Worm (Caenorhabditis elegans) whole organism, early embryonic: ENCODE results near the gene D1053.4.

Experiments used
- B0310.2 ChIP-seq: sonication (generic microtip); optimal IDR thresholded peaks from 2 replicates; lab custom pipeline; 2016; ENCODE audit warnings: mild to moderate bottlenecking, missing genetic modification characterization, missing compliant biosample characterization
- F13C5.2 ChIP-seq: sonication (generic microtip); optimal IDR thresholded peaks from 2 replicates; lab custom pipeline; 2017; ENCODE audit warnings: mild to moderate bottlenecking, missing genetic modification characterization, inconsistent platforms, missing compliant biosample characterization
- aly-1 ChIP-seq: sonication (generic microtip); optimal IDR thresholded peaks from 2 replicates; lab custom pipeline; 2016; ENCODE audit warnings: missing genetic modification characterization, missing compliant biosample characterization
- ama-1 ChIP-seq: fragments of 150-350 bp; optimal IDR thresholded peaks from 2 replicates; lab custom pipeline; 2014
- ceh-13 ChIP-seq: fragments of 200-800 bp; sonication (Bioruptor generic); optimal IDR thresholded peaks from 2 replicates; lab custom pipeline; 2018; ENCODE audit warnings: mild to moderate bottlenecking, missing genetic modification characterization, missing compliant biosample characterization
- ceh-36 ChIP-seq: sonication (generic microtip); optimal IDR thresholded peaks from 2 replicates; lab custom pipeline; 2016; ENCODE audit warnings: missing genetic modification characterization, inconsistent platforms, missing compliant biosample characterization
- ets-7 ChIP-seq: sonication (generic microtip); optimal IDR thresholded peaks from 2 replicates; lab custom pipeline; 2016; ENCODE audit warnings: missing genotype, missing genetic modification characterization, missing compliant biosample characterization
- flt-1 ChIP-seq: fragments of 200-800 bp; sonication (Bioruptor generic); IDR thresholded peaks from 2 replicates; pipeline ENCODE4 v1.3.6; 2022; ENCODE audit warnings: missing genetic modification characterization, missing compliant biosample characterization
- hmbx-1 ChIP-seq: sonication (generic microtip); optimal IDR thresholded peaks from 2 replicates; lab custom pipeline; 2016; ENCODE audit warnings: mild to moderate bottlenecking, missing genetic modification characterization, missing compliant biosample characterization
- hmg-4 ChIP-seq: fragments of 200-800 bp; sonication (Bioruptor generic); optimal IDR thresholded peaks from 2 replicates; lab custom pipeline; 2018; ENCODE audit warnings: mild to moderate bottlenecking, missing genetic modification characterization, missing compliant biosample characterization
- hnd-1 ChIP-seq: sonication (generic microtip); optimal IDR thresholded peaks from 2 replicates; lab custom pipeline; 2016; ENCODE audit warnings: missing genetic modification characterization, missing compliant biosample characterization
- pes-1 ChIP-seq: fragments of 200-800 bp; sonication (Bioruptor generic); IDR thresholded peaks from 2 replicates; pipeline ENCODE4 v1.3.6; 2022; ENCODE audit warnings: missing genetic modification reagents, missing genetic modification characterization, missing compliant biosample characterization
- scrt-1 ChIP-seq: fragments of 200-800 bp; sonication (Bioruptor generic); IDR thresholded peaks from 2 replicates; pipeline ENCODE4 v1.3.6; 2022; ENCODE audit warnings: missing genetic modification characterization, missing compliant biosample characterization
- sea-1 ChIP-seq: fragments of 200-800 bp; sonication (Bioruptor generic); conservative IDR thresholded peaks from 2 replicates; pipeline ENCODE4 v1.3.6; 2022; ENCODE audit warnings: missing genetic modification characterization, missing compliant biosample characterization
- tbx-11 ChIP-seq: fragments of 200-800 bp; sonication (Bioruptor generic); IDR thresholded peaks from 2 replicates; pipeline ENCODE4 v1.3.6; 2022; ENCODE audit warnings: missing genetic modification characterization, missing compliant biosample characterization
- tbx-37 ChIP-seq: fragments of 200-800 bp; sonication (Bioruptor generic); conservative IDR thresholded peaks from 2 replicates; pipeline ENCODE4 v1.3.6; 2022; ENCODE audit warnings: missing genetic modification reagents, missing genetic modification characterization, missing compliant biosample characterization
- tra-4 ChIP-seq: sonication (generic microtip); optimal IDR thresholded peaks from 2 replicates; lab custom pipeline; 2017; ENCODE audit warnings: missing genetic modification characterization, missing compliant biosample characterization

The D1053.4 gene

DNA sequence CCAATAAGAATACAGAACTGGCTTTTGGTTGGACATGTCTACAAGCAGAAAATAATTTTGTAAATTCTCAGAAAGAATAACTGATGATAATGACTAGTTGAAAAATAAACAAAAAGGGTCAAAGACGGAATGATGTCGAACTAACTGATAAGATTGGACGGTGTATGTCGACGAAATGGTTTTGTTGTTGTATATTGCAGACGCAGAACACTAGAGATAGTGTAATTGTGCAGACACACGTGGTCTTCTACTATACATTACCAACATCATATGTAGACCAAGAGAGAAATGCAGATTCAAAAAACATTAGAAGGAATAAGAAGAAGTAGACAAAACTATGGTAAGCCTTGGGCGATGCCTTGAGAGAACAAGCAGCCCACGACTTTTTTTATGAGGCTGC lies 4.2 kb upstream of the D1053.4 start, which contains the start of the genes gst-42 and D1053.2:
Gene gst-42, minus strand, starts transcription at position 176 of the 400 bp plus-strand sequence.
Gene D1053.2, plus strand, starts transcription at position 391 of the 400 bp plus-strand sequence.
- TF ChIP-seq tbx-37 (GFP tag; lab: Robert Waterston, UW) (no peak), scrt-1 (GFP tag; lab: Robert Waterston, UW) (no peak), hmbx-1 (tag; lab: Kevin White, UChicago) (no peak)

DNA sequence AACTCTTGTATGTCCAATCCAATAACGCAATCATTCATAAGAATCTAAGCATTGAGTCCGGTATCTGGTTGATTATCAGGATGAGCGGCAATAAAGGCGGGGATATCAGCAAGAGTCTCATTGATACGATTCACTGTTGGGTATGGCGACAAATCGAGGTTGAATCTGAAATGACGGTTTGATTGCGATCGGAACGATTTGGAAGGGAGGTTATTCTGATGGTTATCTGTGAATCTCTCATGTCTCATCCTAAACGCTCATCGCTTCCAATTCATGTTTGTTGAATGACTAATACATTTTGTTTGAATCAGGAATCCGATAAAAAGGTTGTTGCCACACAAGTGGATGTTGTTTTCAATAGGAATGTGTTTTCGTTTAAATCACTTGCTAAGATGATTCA lies 2.9 kb upstream of the D1053.4 start:
- TF ChIP-seq F13C5.2 (no peak), ama-1 (lab: Kevin White, UChicago) (no peak), tbx-37 (GFP tag; lab: Robert Waterston, UW) (no peak), scrt-1 (GFP tag; lab: Robert Waterston, UW) (no peak)

DNA sequence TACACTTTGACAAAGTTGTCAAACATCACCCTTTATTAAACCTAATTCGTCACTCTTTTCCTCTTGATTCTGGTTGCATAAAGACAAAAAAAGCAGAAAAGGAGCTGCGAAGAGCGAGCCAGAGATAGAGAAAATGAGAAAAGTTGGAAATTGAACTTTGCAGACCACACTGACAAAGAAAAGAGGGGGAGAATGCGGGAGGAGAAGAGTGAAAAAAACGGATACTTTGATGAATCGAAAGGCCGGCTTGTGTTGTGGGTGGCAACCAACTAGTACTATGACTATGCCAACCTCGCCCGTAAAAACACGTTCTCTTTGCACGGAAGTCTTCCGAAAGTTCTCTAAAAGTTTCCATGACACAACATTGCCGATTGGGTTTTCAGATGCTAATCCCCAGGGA lies 2.0 kb upstream of the D1053.4 start:
- TF ChIP-seq scrt-1 (GFP tag; lab: Robert Waterston, UW) (no peak), F13C5.2 (no peak), tbx-11 (GFP tag; lab: Robert Waterston, UW) (no peak), ceh-13 (GFP tag; lab: Kevin White, UChicago) (no peak), hmg-4 (GFP tag; lab: Kevin White, UChicago) (no peak), tbx-37 (GFP tag; lab: Robert Waterston, UW) (no peak), tra-4 (tag; lab: Kevin White, UChicago) (no peak), ets-7 (no peak), hnd-1 (tag; lab: Kevin White, UChicago) (no peak), B0310.2 (no peak), pes-1 (GFP tag; lab: Robert Waterston, UW) (no peak), hmbx-1 (tag; lab: Kevin White, UChicago) (no peak), ama-1 (lab: Kevin White, UChicago) (no peak)

DNA sequence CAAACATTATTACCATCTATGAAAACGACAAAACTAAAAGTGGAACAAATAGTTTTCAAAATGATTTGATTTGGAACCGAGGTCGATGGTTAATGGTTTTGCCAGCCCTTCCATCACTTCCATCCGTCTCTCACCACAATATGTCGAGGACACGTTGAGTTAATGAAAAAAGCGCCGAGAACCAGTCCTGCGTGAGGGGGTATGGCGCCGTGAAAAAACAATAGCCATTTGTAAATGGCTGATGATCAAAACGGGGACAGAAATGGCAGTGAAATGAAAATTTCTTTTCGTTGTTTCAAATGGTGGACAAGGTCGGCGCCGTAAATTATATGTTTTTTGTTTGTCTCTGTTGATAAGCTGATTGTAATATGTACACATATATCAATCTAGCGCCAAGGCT lies 3.5 kb downstream of the D1053.4 start:
- TF ChIP-seq hnd-1 (tag; lab: Kevin White, UChicago) = no peak
- no peak for TF ChIP-seq aly-1 (tag; lab: Kevin White, UChicago)
- TF ChIP-seq scrt-1 (GFP tag; lab: Robert Waterston, UW) = no peak
- no peak for TF ChIP-seq ceh-13 (GFP tag; lab: Kevin White, UChicago)
- TF ChIP-seq hmbx-1 (tag; lab: Kevin White, UChicago) = no peak
- no peak for TF ChIP-seq ama-1 (lab: Kevin White, UChicago)
- TF ChIP-seq F13C5.2 = no peak
- no peak for TF ChIP-seq pes-1 (GFP tag; lab: Robert Waterston, UW)

DNA sequence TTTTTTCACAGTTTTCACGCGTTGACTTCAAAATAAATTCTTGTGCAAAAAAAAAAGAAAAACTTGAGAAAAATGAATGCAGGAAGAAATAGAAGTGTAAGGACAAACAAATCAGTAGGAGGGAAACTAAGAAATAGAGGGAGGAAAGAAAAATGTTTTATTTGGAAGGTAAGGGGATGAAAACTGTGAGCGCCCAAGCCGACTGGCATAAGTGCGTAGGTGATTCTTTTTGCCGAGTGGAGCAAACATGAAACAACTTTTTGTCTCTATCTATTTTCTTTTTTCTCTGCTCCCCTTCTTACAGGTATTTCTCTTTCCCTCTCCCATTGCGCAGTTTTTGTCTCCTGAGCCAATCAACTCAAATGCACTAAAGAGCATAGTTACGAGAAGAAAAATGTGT lies 4.8 kb downstream of the D1053.4 start:
- no peak for TF ChIP-seq pes-1 (GFP tag; lab: Robert Waterston, UW)
- TF ChIP-seq ets-7 = no peak
- TF ChIP-seq aly-1 (tag; lab: Kevin White, UChicago) = no peak
- no peak for TF ChIP-seq sea-1 (GFP tag; lab: Robert Waterston, UW)
- no peak for TF ChIP-seq F13C5.2
- no peak for TF ChIP-seq ama-1 (lab: Kevin White, UChicago)

DNA sequence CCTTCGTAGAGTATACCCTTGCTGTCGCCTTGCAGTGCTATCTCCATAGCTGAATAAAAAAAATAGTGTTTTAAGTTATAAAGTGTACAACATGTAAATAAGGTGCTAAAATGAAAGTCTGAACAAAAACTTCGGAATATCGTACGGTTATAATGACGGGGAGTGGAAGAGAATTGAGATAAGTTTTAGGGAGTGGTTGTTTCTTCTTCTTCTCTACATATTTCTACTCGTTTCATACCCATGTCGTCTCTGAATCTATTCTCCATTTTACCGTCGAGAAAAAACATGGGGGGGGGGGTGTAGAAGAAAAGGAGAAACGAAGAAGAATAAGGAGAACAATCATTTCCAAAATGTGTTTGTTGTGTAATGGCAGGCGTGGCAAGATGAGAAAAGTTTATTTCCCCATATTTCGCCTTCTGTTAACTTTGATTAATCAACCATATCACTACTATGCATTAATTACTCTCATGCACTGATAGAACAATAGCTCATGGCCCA lies 7.1 kb downstream of the D1053.4 start, which contains the start of gene C44C10.9:
Gene C44C10.9, minus strand, starts transcription at position 51 of the 498 bp plus-strand sequence.
- TF ChIP-seq ama-1 (lab: Kevin White, UChicago) = no peak
- no peak for TF ChIP-seq tbx-37 (GFP tag; lab: Robert Waterston, UW)
- TF ChIP-seq hnd-1 (tag; lab: Kevin White, UChicago) = no peak
- no peak for TF ChIP-seq sea-1 (GFP tag; lab: Robert Waterston, UW)
- no peak for TF ChIP-seq ceh-13 (GFP tag; lab: Kevin White, UChicago)
- TF ChIP-seq aly-1 (tag; lab: Kevin White, UChicago) = no peak
- TF ChIP-seq flt-1 (GFP tag; lab: Robert Waterston, UW) = no peak
- no peak for TF ChIP-seq ceh-36
- no peak for TF ChIP-seq tra-4 (tag; lab: Kevin White, UChicago)
- TF ChIP-seq hmbx-1 (tag; lab: Kevin White, UChicago) = no peak
- TF ChIP-seq scrt-1 (GFP tag; lab: Robert Waterston, UW) = no peak
- TF ChIP-seq pes-1 (GFP tag; lab: Robert Waterston, UW) = no peak
- no peak for TF ChIP-seq ets-7
- TF ChIP-seq hmg-4 (GFP tag; lab: Kevin White, UChicago) = no peak
- TF ChIP-seq tbx-11 (GFP tag; lab: Robert Waterston, UW) = no peak

DNA sequence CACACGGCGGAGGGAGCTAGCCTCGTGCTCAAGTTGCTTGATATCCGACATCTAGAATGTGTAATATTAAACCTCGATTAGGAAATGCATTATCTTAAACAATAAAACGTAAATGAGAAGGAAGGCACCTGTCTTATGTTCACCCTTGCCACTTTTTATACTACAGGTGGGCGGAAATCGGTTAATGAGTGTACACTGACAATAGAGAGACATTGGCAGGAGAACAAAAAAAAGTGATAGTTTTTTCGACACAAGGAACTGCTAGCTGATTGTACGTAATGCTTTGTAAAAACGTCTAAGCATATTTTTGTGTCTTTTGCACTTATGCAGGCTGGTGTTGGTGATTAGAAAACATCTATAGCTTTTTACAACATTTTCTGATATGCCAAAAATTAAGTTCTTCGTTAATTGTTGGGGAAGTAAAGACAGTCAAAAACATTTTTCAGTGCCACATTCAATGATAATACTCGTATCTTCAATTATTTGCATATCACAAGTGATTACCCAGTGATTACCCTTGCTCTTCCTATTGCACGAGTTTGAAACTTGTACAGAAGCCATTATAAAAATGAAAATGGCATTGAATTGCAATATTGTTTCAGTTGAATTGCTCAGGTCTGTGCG lies 11.3 kb downstream of the D1053.4 start, which contains the start of gene col-180:
Gene col-180, minus strand, starts transcription at position 51 of the 624 bp plus-strand sequence.
- TF ChIP-seq hmg-4 (GFP tag; lab: Kevin White, UChicago) (no peak), hnd-1 (tag; lab: Kevin White, UChicago) (no peak), ceh-36 (no peak), B0310.2 (no peak), ceh-13 (GFP tag; lab: Kevin White, UChicago) (no peak), pes-1 (GFP tag; lab: Robert Waterston, UW) (no peak), sea-1 (GFP tag; lab: Robert Waterston, UW) (no peak), scrt-1 (GFP tag; lab: Robert Waterston, UW) (no peak), flt-1 (GFP tag; lab: Robert Waterston, UW) (no peak), aly-1 (tag; lab: Kevin White, UChicago) (no peak), ama-1 (lab: Kevin White, UChicago) (no peak), tbx-11 (GFP tag; lab: Robert Waterston, UW) (no peak), tra-4 (tag; lab: Kevin White, UChicago) (no peak), ets-7 (no peak), F13C5.2 (no peak), tbx-37 (GFP tag; lab: Robert Waterston, UW) (no peak), hmbx-1 (tag; lab: Kevin White, UChicago) (no peak)
